Fruit fly (Drosophila melanogaster): ENCODE data around the gene VAChT.

DNA sequence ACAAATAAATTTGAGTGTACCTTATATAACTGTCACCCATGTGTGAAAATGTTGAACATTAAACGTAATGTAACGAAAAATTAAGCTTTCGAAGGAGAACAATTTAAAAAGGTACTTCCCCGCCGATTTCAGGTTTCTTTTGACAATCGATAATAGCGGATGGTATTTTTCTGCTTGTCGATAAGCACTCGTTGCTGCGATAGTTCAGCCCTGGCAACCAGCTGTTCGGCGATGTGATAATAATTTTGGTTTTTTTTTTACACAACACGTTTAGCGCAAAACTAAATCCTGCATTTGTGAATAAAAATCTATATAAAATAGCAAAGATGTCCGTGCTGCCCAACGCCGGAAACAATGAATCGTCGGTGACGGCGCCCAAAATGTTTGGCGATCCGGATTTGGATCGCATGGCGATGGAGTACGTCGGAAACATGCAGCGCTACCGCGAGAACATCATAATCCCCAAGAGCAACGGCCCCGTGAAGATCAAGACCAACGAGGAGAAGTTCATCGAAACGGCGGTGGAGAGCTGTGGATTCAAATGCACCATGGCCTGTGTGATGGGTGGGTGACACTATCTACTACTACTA lies 37.5 kb upstream of the VAChT start, which contains the start of gene CG31229:
- TF ChIP-seq Ets21C (GFP tag; optimal IDR thresholded peaks at IDR 0.05) (no peak), CG6808 (GFP tag; optimal IDR thresholded peaks at IDR 0.05) (no peak), CG16779 (tag; optimal IDR thresholded peaks at IDR 0.05) (no peak), spab (GFP tag; optimal IDR thresholded peaks at IDR 0.05) (no peak), Gug (GFP tag; IDR thresholded peaks at IDR 0.05) (no peak), CG11902 (GFP tag; optimal IDR thresholded peaks at IDR 0.05) (no peak), svp (GFP tag) (no peak), CG15336 (GFP tag; IDR thresholded peaks at IDR 0.05) (peak; percentile 17; the same call in 1 of the 2 replicates), CG31627 (GFP tag; optimal IDR thresholded peaks at IDR 0.05) (no peak), OdsH (GFP tag; optimal IDR thresholded peaks at IDR 0.05) (no peak), Sox102F (GFP tag; optimal IDR thresholded peaks at IDR 0.05) (no peak)
